Worm (Caenorhabditis elegans) whole organism, L3 larva: ENCODE measurements around the gene pqn-91.
"Not testable (repeated sequence)": the region's sequence is repeated elsewhere in the genome, so short reads cannot be mapped to it uniquely, and the experiment has no call there.

Source experiments
- ZK546.5 ChIP-seq: sonication (generic microtip); optimal IDR thresholded peaks from 2 replicates; lab custom pipeline; 2017; ENCODE audit warnings: missing biosample characterization, missing genetic modification characterization
- ama-1 ChIP-seq: fragments of 150-350 bp; optimal IDR thresholded peaks from 2 replicates; lab custom pipeline; 2018
- ceh-16 ChIP-seq: sonication (generic microtip); optimal IDR thresholded peaks from 2 replicates; lab custom pipeline; 2017; ENCODE audit warnings: missing biosample characterization, missing genetic modification characterization
- ceh-28 ChIP-seq: fragments of 150-350 bp; optimal IDR thresholded peaks from 2 replicates; lab custom pipeline; 2014; ENCODE audit warnings: missing biosample characterization, missing genetic modification reagents, missing genetic modification characterization
- daf-12 ChIP-seq: fragments of 150-350 bp; optimal IDR thresholded peaks from 2 replicates; lab custom pipeline; 2014; ENCODE audit warnings: missing biosample characterization, missing genetic modification reagents, missing genetic modification characterization
- egl-27 ChIP-seq: sonication (generic microtip); optimal IDR thresholded peaks from 4 replicates; lab custom pipeline; 2017; ENCODE audit warnings: missing biosample characterization, missing genetic modification reagents, missing genetic modification characterization
- egl-5 ChIP-seq: fragments of 150-350 bp; optimal IDR thresholded peaks from 2 replicates; lab custom pipeline; 2017; ENCODE audit warnings: missing biosample characterization, missing genetic modification reagents, missing genetic modification characterization, inconsistent platforms
- fkh-10 ChIP-seq: sonication (generic microtip); optimal IDR thresholded peaks from 2 replicates; lab custom pipeline; 2017; ENCODE audit warnings: missing biosample characterization, missing genetic modification reagents, missing genetic modification characterization
- fos-1 ChIP-seq: fragments of 150-350 bp; optimal IDR thresholded peaks from 2 replicates; lab custom pipeline; 2014; ENCODE audit warnings: missing biosample characterization, missing genetic modification characterization
- hmg-11 ChIP-seq: sonication (generic microtip); optimal IDR thresholded peaks from 2 replicates; lab custom pipeline; 2016; ENCODE audit warnings: missing genetic modification characterization, missing compliant biosample characterization
- lin-15B ChIP-seq: fragments of 150-350 bp; optimal IDR thresholded peaks from 2 replicates; lab custom pipeline; 2014; ENCODE audit warnings: missing biosample characterization, missing genetic modification characterization
- lin-39 ChIP-seq: fragments of 150-350 bp; optimal IDR thresholded peaks from 2 replicates; lab custom pipeline; 2018; ENCODE audit warnings: missing biosample characterization, missing genetic modification reagents, missing genetic modification characterization
- lsy-12 ChIP-seq: sonication (generic microtip); optimal IDR thresholded peaks from 2 replicates; lab custom pipeline; 2016; ENCODE audit warnings: mild to moderate bottlenecking, missing genetic modification characterization, missing compliant biosample characterization
- mml-1 ChIP-seq: fragments of 150-350 bp; sonication (generic microtip); optimal IDR thresholded peaks from 3 replicates; lab custom pipeline; 2014; ENCODE audit warnings: missing biosample characterization, missing genetic modification characterization
- nfya-1 ChIP-seq: sonication (generic microtip); optimal IDR thresholded peaks from 2 replicates; lab custom pipeline; 2017; ENCODE audit warnings: missing genetic modification characterization, mild to moderate bottlenecking, missing compliant biosample characterization, antibody characterized with exemption, moderate library complexity; ENCODE audit not compliant: insufficient read depth
- nhr-12 ChIP-seq: fragments of 150-350 bp; optimal IDR thresholded peaks from 2 replicates; lab custom pipeline; 2014; ENCODE audit warnings: missing biosample characterization, missing genetic modification characterization
- nhr-23 ChIP-seq: fragments of 150-350 bp; optimal IDR thresholded peaks from 2 replicates; lab custom pipeline; 2014; ENCODE audit warnings: missing biosample characterization, missing genetic modification reagents, missing genetic modification characterization
- nhr-237 ChIP-seq: fragments of 150-350 bp; optimal IDR thresholded peaks from 2 replicates; lab custom pipeline; 2014; ENCODE audit warnings: missing biosample characterization, missing genetic modification characterization
- nhr-25 ChIP-seq: sonication (generic microtip); optimal IDR thresholded peaks from 2 replicates; lab custom pipeline; 2017; ENCODE audit warnings: missing biosample characterization, missing genetic modification characterization
- nhr-28 ChIP-seq: fragments of 150-350 bp; optimal IDR thresholded peaks from 2 replicates; lab custom pipeline; 2014; ENCODE audit warnings: missing biosample characterization, missing genetic modification characterization
- nhr-43 ChIP-seq: sonication (generic microtip); optimal IDR thresholded peaks from 2 replicates; lab custom pipeline; 2016; ENCODE audit warnings: mild to moderate bottlenecking, missing genetic modification characterization, missing compliant biosample characterization; ENCODE audit not compliant: poor library complexity, severe bottlenecking
- nhr-67 ChIP-seq: fragments of 150-350 bp; optimal IDR thresholded peaks from 2 replicates; lab custom pipeline; 2014; ENCODE audit warnings: missing biosample characterization, missing genetic modification characterization
- nhr-77 ChIP-seq: fragments of 150-350 bp; optimal IDR thresholded peaks from 2 replicates; lab custom pipeline; 2014; ENCODE audit warnings: missing biosample characterization, missing genetic modification characterization
- pha-4 ChIP-seq: fragments of 150-350 bp; optimal IDR thresholded peaks from 2 replicates; lab custom pipeline; 2014; ENCODE audit warnings: missing biosample characterization, missing genetic modification reagents, missing genetic modification characterization
- pqm-1 ChIP-seq: fragments of 150-350 bp; optimal IDR thresholded peaks from 2 replicates; lab custom pipeline; 2017; ENCODE audit warnings: missing biosample characterization, missing genetic modification characterization, inconsistent platforms
- sea-2 ChIP-seq: fragments of 150-350 bp; sonication (generic microtip); optimal IDR thresholded peaks from 4 replicates; lab custom pipeline; 2014; ENCODE audit warnings: missing biosample characterization, missing genetic modification reagents, missing genetic modification characterization
- snpc-4 ChIP-seq: fragments of 150-350 bp; optimal IDR thresholded peaks from 2 replicates; lab custom pipeline; 2014; ENCODE audit warnings: missing biosample characterization, missing genetic modification characterization
- tbx-2 ChIP-seq: sonication (generic microtip); optimal IDR thresholded peaks from 2 replicates; lab custom pipeline; 2016; ENCODE audit warnings: mild to moderate bottlenecking, missing genetic modification characterization, missing compliant biosample characterization
- unc-62 ChIP-seq: fragments of 150-350 bp; sonication (generic microtip); optimal IDR thresholded peaks from 4 replicates; lab custom pipeline; 2014; ENCODE audit warnings: missing biosample characterization, missing genetic modification reagents, missing genetic modification characterization
- zag-1 ChIP-seq: fragments of 150-350 bp; optimal IDR thresholded peaks from 2 replicates; lab custom pipeline; 2014; ENCODE audit warnings: missing biosample characterization, missing genetic modification characterization
- ztf-4 ChIP-seq: fragments of 150-350 bp; optimal IDR thresholded peaks from 2 replicates; lab custom pipeline; 2014; ENCODE audit warnings: missing biosample characterization, missing genetic modification characterization

pqn-91 gene

DNA sequence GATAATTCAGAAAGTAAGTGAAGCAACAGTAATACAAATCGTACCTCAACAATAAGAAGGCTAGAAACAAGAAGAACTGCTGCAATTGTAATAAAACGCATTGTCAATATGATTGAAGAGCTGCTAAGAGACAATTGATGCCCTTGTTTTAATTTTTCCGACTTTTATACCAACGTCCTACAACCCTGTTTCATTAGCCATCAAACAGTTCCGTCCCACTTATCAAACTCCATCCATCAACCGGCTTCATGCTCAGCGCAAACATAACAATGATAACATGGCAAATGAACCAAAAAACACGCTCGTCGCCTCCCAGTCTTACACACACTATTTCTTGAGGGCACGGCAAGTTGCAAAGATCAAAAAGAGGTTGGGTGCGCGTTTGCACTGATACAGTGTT, 545 bp upstream of the pqn-91 start, which contains the start of gene pqn-90:
Gene pqn-90, minus strand, starts transcription at position 101 of the 400 bp plus-strand sequence.
- no peak for TF ChIP-seq mml-1 (tag; lab: Kevin White, UChicago)
- no peak for TF ChIP-seq nfya-1 (tag; lab: Kevin White, UChicago)
- no peak for TF ChIP-seq pha-4
- TF ChIP-seq snpc-4 (tag; lab: Kevin White, UChicago) = no peak
- TF ChIP-seq, all 47 proteins: peak for 0

DNA sequence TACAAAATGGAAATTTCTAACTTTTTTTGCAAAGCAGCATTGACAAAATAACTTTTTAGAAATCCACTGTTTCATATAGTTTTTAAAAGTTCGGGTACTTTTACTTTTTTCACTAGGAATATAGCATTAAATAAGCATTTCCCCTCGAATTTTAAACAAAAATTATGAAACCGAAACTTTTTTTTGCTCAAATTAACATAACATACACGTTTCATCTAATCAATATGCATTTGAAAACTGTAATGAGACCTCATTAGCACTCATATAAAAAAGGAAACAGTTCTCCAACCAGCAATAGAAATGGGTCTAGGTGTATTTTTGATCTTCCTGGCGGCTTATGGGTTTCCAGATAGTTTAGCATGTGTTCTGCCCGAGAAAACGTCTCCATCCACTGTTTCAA, 2.3 kb downstream of the pqn-91 start, which contains the start of gene Y73F8A.10:
Gene Y73F8A.10, plus strand, starts transcription at position 301 of the 400 bp plus-strand sequence.
- TF ChIP-seq sea-2 (GFP tag; lab: Kevin White, UChicago) (no peak), fos-1 (tag; lab: Kevin White, UChicago) (no peak), ztf-4 (tag; lab: Kevin White, UChicago) (no peak), nhr-25 (tag; lab: Kevin White, UChicago) (no peak), nhr-67 (tag; lab: Kevin White, UChicago) (no peak), ama-1 (lab: Kevin White, UChicago) (no peak)

DNA sequence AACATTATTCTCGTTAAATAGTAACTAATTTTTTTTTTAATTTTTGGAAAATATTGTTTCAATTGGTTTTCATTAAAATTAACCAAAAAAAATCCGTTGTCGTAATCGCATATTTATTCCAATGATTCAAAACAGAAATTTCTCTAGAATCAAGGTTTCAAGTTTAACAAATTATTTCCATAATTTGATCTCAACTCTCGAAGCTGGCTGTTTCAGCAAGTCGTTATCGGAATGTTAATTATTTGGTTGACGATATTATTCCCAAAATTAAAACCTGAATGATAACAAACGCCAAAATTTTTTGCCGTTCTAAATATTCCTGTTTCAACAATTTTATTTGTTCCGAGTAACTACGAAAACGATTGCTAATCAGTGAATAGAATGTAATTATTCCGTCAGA, 8.3 kb downstream of the pqn-91 start:
- TF ChIP-seq unc-62 (GFP tag; lab: Kevin White, UChicago) = no peak
- TF ChIP-seq nhr-237 (tag; lab: Kevin White, UChicago) = no peak
- TF ChIP-seq nhr-23 = no peak
- no peak for TF ChIP-seq egl-27 (tag; lab: Kevin White, UChicago)
- TF ChIP-seq fkh-10 = no peak
- TF ChIP-seq nhr-67 (tag; lab: Kevin White, UChicago) = no peak
- no peak for TF ChIP-seq ZK546.5 (tag; lab: Kevin White, UChicago)
- TF ChIP-seq fos-1 (tag; lab: Kevin White, UChicago) = no peak
- TF ChIP-seq nhr-77 (tag; lab: Kevin White, UChicago) = no peak
- no peak for TF ChIP-seq lin-15B (tag; lab: Kevin White, UChicago)
- no peak for TF ChIP-seq nhr-43 (tag; lab: Kevin White, UChicago)
- TF ChIP-seq pha-4 = no peak
- TF ChIP-seq egl-5 = no peak
- TF ChIP-seq, all 47 proteins: peak for 0

DNA sequence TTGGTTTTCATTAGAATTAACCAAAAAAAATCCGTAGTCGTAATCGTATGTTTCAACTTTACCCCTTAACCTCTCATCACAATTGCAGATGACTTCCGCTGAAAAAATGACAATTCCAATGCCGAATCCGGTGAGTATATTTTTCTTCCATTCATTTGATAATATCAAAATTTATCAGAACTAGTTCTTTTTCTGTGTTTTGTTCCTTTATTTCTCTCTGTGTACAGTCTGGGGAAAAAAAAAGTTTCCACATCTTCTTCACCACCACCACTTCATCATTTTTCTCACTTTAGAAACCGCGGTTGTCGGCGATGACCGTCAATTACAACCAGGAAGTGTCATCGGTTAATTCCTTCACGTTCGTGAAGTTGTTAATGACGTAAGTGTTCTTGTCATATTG, 10.4 kb downstream of the pqn-91 start, which contains the start of gene best-21:
Gene best-21, plus strand, starts transcription at position 301 of the 400 bp plus-strand sequence.
- peak; percentile 9 for TF ChIP-seq ceh-28 (tag; lab: Kevin White, UChicago)
- TF ChIP-seq nhr-43 (tag; lab: Kevin White, UChicago) = no peak
- no peak for TF ChIP-seq zag-1 (tag; lab: Kevin White, UChicago)
- TF ChIP-seq nhr-23 = peak; percentile 20
- no peak for TF ChIP-seq lin-39
- TF ChIP-seq nhr-237 (tag; lab: Kevin White, UChicago) = no peak
- no peak for TF ChIP-seq pqm-1 (tag; lab: Kevin White, UChicago)

DNA sequence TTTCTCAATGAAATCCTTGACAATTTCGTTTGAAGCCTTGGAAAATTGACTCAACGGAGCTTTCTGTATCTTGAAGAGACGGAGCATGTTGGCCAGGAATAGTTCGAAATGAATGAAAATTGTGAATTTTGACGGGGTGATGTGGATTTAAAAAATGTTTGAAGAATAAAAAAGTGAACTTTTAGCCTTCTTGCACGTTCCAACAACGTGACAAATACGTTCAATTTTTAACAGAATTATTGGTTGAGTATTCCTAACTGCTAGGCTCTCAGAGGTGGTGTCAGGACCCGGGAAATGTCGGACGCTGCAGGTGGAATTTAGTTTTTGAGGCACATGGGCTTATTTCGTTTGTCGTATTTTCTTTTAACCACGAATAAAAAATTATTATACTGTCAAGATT, 19.9 kb downstream of the pqn-91 start, which contains the start of gene Y73F8A.12:
Gene Y73F8A.12, minus strand, starts transcription at position 101 of the 400 bp plus-strand sequence.
- TF ChIP-seq ceh-16; daf-12 (tag; lab: Kevin White, UChicago); nhr-12 (tag; lab: Kevin White, UChicago): not testable (repeated sequence)

DNA sequence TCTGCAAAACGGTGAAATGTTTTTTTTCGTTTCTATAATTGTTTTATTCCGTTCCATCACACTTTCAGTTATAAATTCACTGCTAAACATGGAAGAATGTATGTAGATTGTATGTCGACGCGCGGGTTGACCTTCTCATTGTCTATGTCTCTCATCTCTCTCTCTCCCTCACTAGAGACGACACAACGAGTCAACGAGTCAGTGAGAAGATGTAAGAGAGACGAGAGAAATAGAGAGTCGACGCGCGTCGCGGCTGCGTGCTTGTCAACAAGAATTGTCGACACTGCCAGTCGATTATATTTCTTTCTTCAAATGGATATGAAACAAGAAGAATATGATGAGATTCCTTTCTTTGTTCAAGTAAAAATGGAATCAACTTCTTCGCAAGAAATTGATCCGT, 20.3 kb downstream of the pqn-91 start, which contains the start of gene Y73F8A.13:
Gene Y73F8A.13, plus strand, starts transcription at position 240 of the 400 bp plus-strand sequence.
- no peak for TF ChIP-seq nhr-28 (tag; lab: Kevin White, UChicago)
- peak; percentile 71 for TF ChIP-seq pha-4

DNA sequence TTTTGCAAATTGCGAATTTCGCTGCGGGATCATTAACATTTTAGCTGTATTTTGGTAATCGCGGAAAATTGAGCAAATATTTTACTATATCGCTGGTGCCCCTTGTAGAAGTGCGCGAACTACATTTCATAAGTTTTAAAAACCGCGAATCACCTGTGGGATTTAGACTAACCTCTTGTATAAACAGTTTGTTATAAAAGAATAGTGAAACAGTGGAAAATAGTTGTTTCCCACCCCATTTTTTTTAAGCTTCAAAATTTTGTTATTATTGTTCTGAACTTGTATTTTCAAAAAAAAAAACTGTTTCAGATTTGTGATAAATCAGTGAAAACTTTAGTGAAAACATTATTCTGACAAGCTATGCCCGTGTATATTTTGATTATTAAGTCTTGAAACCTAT, 23.8 kb downstream of the pqn-91 start:
- TF ChIP-seq egl-5 = no peak
- no peak for TF ChIP-seq mml-1 (tag; lab: Kevin White, UChicago)
- no peak for TF ChIP-seq nhr-77 (tag; lab: Kevin White, UChicago)
- no peak for TF ChIP-seq ztf-4 (tag; lab: Kevin White, UChicago)
- TF ChIP-seq lsy-12 (tag; lab: Kevin White, UChicago) = no peak
- no peak for TF ChIP-seq hmg-11 (tag; lab: Kevin White, UChicago)
- TF ChIP-seq tbx-2 (tag; lab: Kevin White, UChicago) = no peak
